Worm (Caenorhabditis elegans) whole organism, L2 larva: Measurements from ENCODE around the gene otpl-3.

Source experiments
- C34F6.9 ChIP-seq: fragments of 150-350 bp; optimal IDR thresholded peaks from 2 replicates; lab custom pipeline; 2014; ENCODE audit warnings: missing biosample characterization, missing genetic modification characterization
- F13H6.1 ChIP-seq: sonication (generic microtip); optimal IDR thresholded peaks from 2 replicates; lab custom pipeline; 2016; ENCODE audit warnings: missing genetic modification characterization, missing compliant biosample characterization
- R02D3.7 ChIP-seq: fragments of 150-350 bp; optimal IDR thresholded peaks from 2 replicates; lab custom pipeline; 2014; ENCODE audit warnings: missing biosample characterization, missing genetic modification characterization
- Y55F3AM.14 ChIP-seq: fragments of 200-800 bp; sonication (Bioruptor generic); optimal IDR thresholded peaks from 2 replicates; lab custom pipeline; 2018; ENCODE audit warnings: mild to moderate bottlenecking, missing genetic modification characterization, missing compliant biosample characterization
- ama-1 ChIP-seq: fragments of 150-350 bp; optimal IDR thresholded peaks from 2 replicates; lab custom pipeline; 2018; ENCODE audit warnings: inconsistent platforms
- blmp-1 ChIP-seq: sonication (generic microtip); optimal IDR thresholded peaks from 2 replicates; lab custom pipeline; 2017; ENCODE audit warnings: missing genetic modification characterization, mild to moderate bottlenecking, missing compliant biosample characterization, antibody characterized with exemption, moderate library complexity; ENCODE audit not compliant: insufficient read depth
- ceh-16 ChIP-seq: fragments of 150-350 bp; optimal IDR thresholded peaks from 2 replicates; lab custom pipeline; 2014; ENCODE audit warnings: missing biosample characterization, missing genetic modification characterization
- crh-2 ChIP-seq: sonication (generic microtip); optimal IDR thresholded peaks from 2 replicates; lab custom pipeline; 2017; ENCODE audit warnings: missing biosample characterization, missing genetic modification characterization
- dmd-4 ChIP-seq: sonication (generic microtip); optimal IDR thresholded peaks from 2 replicates; lab custom pipeline; 2017; ENCODE audit warnings: missing biosample characterization, missing genetic modification characterization
- egl-27 ChIP-seq: sonication (generic microtip); optimal IDR thresholded peaks from 3 replicates; lab custom pipeline; 2017; ENCODE audit warnings: missing biosample characterization, missing genetic modification reagents, missing genetic modification characterization
- fos-1 ChIP-seq: fragments of 150-350 bp; optimal IDR thresholded peaks from 2 replicates; lab custom pipeline; 2014; ENCODE audit warnings: missing biosample characterization, missing genetic modification characterization
- lin-11 ChIP-seq: fragments of 150-350 bp; sonication (generic microtip); optimal IDR thresholded peaks from 2 replicates; lab custom pipeline; 2014; ENCODE audit warnings: missing biosample characterization, missing genetic modification characterization, inconsistent platforms, mixed read lengths
- lin-39 ChIP-seq: fragments of 150-350 bp; optimal IDR thresholded peaks from 2 replicates; lab custom pipeline; 2014; ENCODE audit warnings: missing biosample characterization, missing genetic modification reagents, missing genetic modification characterization
- lsy-2 ChIP-seq, 2 experiments: fragments of 150-350 bp in 1 of 2; sonication (generic microtip) in 1 of 2; optimal IDR thresholded peaks; 2 replicates each; lab custom pipeline; 2014 to 2017; ENCODE audit warnings: missing biosample characterization in 2 of 2, missing genetic modification characterization in 2 of 2
- mab-5 ChIP-seq: fragments of 150-350 bp; optimal IDR thresholded peaks from 2 replicates; lab custom pipeline; 2014; ENCODE audit warnings: missing biosample characterization, missing genetic modification characterization
- mbf-1 ChIP-seq: sonication (generic microtip); optimal IDR thresholded peaks from 2 replicates; lab custom pipeline; 2017; ENCODE audit warnings: missing biosample characterization, missing genetic modification characterization
- mdl-1 ChIP-seq, 2 experiments: fragments of 150-350 bp in 1 of 2; sonication (generic microtip) in 1 of 2; optimal IDR thresholded peaks; 2 replicates each; lab custom pipeline; 2017; ENCODE audit warnings: missing biosample characterization in 2 of 2, missing genetic modification characterization in 2 of 2
- nhr-10 ChIP-seq: sonication (generic microtip); optimal IDR thresholded peaks from 2 replicates; lab custom pipeline; 2017; ENCODE audit warnings: missing biosample characterization, missing genetic modification characterization
- nhr-11 ChIP-seq: fragments of 150-350 bp; optimal IDR thresholded peaks from 2 replicates; lab custom pipeline; 2014; ENCODE audit warnings: missing biosample characterization, missing genetic modification characterization
- nhr-12 ChIP-seq: fragments of 150-350 bp; optimal IDR thresholded peaks from 2 replicates; lab custom pipeline; 2014; ENCODE audit warnings: missing biosample characterization, missing genetic modification characterization
- nhr-129 ChIP-seq: fragments of 150-350 bp; optimal IDR thresholded peaks from 2 replicates; lab custom pipeline; 2014; ENCODE audit warnings: missing biosample characterization, missing genetic modification characterization
- nhr-21 ChIP-seq: fragments of 150-350 bp; optimal IDR thresholded peaks from 2 replicates; lab custom pipeline; 2014; ENCODE audit warnings: missing biosample characterization, missing genetic modification characterization
- nhr-23 ChIP-seq: fragments of 150-350 bp; optimal IDR thresholded peaks from 2 replicates; lab custom pipeline; 2014; ENCODE audit warnings: missing biosample characterization, missing genetic modification reagents, missing genetic modification characterization
- nhr-237 ChIP-seq: fragments of 150-350 bp; optimal IDR thresholded peaks from 2 replicates; lab custom pipeline; 2014; ENCODE audit warnings: missing biosample characterization, missing genetic modification characterization
- nhr-6 ChIP-seq: fragments of 150-350 bp; optimal IDR thresholded peaks from 2 replicates; lab custom pipeline; 2014; ENCODE audit warnings: missing biosample characterization, missing genetic modification characterization
- peb-1 ChIP-seq: fragments of 150-350 bp; optimal IDR thresholded peaks from 2 replicates; lab custom pipeline; 2014; ENCODE audit warnings: missing biosample characterization, missing genetic modification characterization
- skn-1 ChIP-seq: sonication (generic microtip); optimal IDR thresholded peaks from 2 replicates; lab custom pipeline; 2017; ENCODE audit warnings: missing biosample characterization, missing genetic modification characterization
- sma-3 ChIP-seq: sonication (generic microtip); optimal IDR thresholded peaks from 2 replicates; lab custom pipeline; 2016; ENCODE audit warnings: missing genetic modification reagents, missing genetic modification characterization, missing compliant biosample characterization
- sma-9 ChIP-seq, 2 experiments: fragments of 150-350 bp in 1 of 2; sonication (generic microtip) in 1 of 2; optimal IDR thresholded peaks; 2 replicates each; lab custom pipeline; 2014 to 2016; ENCODE audit warnings: missing genetic modification characterization in 2 of 2, mild to moderate bottlenecking in 1 of 2, missing biosample characterization in 1 of 2, missing compliant biosample characterization in 1 of 2, missing genetic modification reagents in 1 of 2, moderate library complexity in 1 of 2
- snpc-4 ChIP-seq: fragments of 150-350 bp; optimal IDR thresholded peaks from 2 replicates; lab custom pipeline; 2014; ENCODE audit warnings: missing biosample characterization, missing genetic modification characterization
- unc-39 ChIP-seq: fragments of 150-350 bp; optimal IDR thresholded peaks from 2 replicates; lab custom pipeline; 2014; ENCODE audit warnings: missing biosample characterization, missing genetic modification characterization
- unc-55 ChIP-seq: fragments of 150-350 bp; sonication (generic microtip); optimal IDR thresholded peaks from 3 replicates; lab custom pipeline; 2014; ENCODE audit warnings: missing biosample characterization, missing genetic modification reagents, missing genetic modification characterization
- unc-62 ChIP-seq: fragments of 150-350 bp; optimal IDR thresholded peaks from 2 replicates; lab custom pipeline; 2014; ENCODE audit warnings: missing biosample characterization, missing genetic modification reagents, missing genetic modification characterization
- zag-1 ChIP-seq: fragments of 150-350 bp; optimal IDR thresholded peaks from 2 replicates; lab custom pipeline; 2014; ENCODE audit warnings: missing biosample characterization, missing genetic modification characterization

The otpl-3 gene

DNA sequence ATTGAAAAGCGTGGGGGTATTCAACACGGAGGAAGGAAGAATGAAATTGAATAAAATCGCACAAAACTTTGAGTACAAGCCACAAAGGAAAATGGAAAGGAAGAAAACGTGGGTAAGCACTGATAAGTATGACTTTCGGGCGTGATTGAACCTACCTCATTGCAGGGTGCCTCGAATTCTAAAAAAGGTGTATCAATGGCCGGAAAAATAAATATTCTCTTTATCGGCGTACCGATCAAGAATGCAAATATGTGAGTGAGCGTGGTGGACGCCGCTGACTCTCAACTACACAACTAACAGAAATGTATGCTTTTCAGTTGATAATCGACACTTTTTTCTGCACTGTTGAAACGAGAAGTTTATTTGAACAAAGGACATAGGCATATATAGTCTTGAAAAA lies at the start of gene otpl-3:
Gene otpl-3, minus strand, starts transcription at position 304 of the 400 bp plus-strand sequence.
- TF ChIP-seq unc-62 (GFP tag; lab: Kevin White, UChicago) (no peak), mbf-1 (tag; lab: Kevin White, UChicago) (no peak), F13H6.1 (tag; lab: Kevin White, UChicago) (peak; percentile 14), lin-39 (tag; lab: Kevin White, UChicago) (no peak), nhr-11 (no peak), unc-55 (GFP tag; lab: Kevin White, UChicago) (no peak), fos-1 (tag; lab: Kevin White, UChicago) (peak; percentile 71), nhr-10 (no peak), nhr-21 (tag; lab: Kevin White, UChicago) (no peak), sma-3 (GFP tag; lab: Kevin White, UChicago) (no peak), sma-9 (GFP tag; optimal IDR thresholded peaks at IDR 0.05; lab: Kevin White, UChicago) (peak; percentile 18), sma-9 (tag; optimal IDR thresholded peaks at IDR 0.05; lab: Kevin White, UChicago) (no peak), R02D3.7 (tag; lab: Kevin White, UChicago) (no peak)

- TF ChIP-seq crh-2 (tag; lab: Kevin White, UChicago) (peak; percentile 27), zag-1 (tag; lab: Kevin White, UChicago) (peak; percentile 29), nhr-6 (no peak), mab-5 (tag; lab: Kevin White, UChicago) (peak; percentile 45), C34F6.9 (tag; lab: Kevin White, UChicago) (peak; percentile 34), unc-55 (GFP tag; lab: Kevin White, UChicago) (peak; percentile 52), nhr-129 (tag; lab: Kevin White, UChicago) (peak; percentile 33), lin-11 (tag; lab: Kevin White, UChicago) (no peak), snpc-4 (tag; lab: Kevin White, UChicago) (no peak), lsy-2 (tag; optimal IDR thresholded peaks at IDR 0.05; lab: Kevin White, UChicago) (peak in 1 of 2 experiments; percentile 4)
Observed at ce11 chrX:6971301-6971700, 46.7 kb upstream of the otpl-3 start.

DNA sequence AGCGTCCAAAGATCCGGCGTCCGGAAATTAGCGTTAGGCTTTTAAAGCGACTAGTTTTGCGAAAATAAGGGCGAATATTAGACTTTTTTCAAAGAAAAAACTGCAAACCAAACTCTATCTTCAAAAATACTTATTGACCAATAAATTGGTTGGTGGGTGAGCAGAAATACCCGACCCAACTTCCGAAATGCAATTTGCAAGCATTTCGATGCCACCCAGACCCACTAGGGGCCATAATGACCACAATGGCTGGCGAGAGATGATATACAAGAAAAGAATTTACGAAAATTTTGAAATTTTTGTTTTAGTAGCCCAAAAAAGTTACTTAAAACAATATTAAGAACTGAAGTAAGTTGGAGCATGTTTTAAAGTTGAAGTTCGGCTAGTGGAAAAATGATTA lies 45.6 kb upstream of the otpl-3 start:
- TF ChIP-seq F13H6.1 (tag; lab: Kevin White, UChicago) (no peak), nhr-21 (tag; lab: Kevin White, UChicago) (no peak), sma-3 (GFP tag; lab: Kevin White, UChicago) (no peak), sma-9 (GFP tag; optimal IDR thresholded peaks at IDR 0.05; lab: Kevin White, UChicago) (no peak), sma-9 (tag; optimal IDR thresholded peaks at IDR 0.05; lab: Kevin White, UChicago) (no peak), ama-1 (lab: Kevin White, UChicago) (no peak), Y55F3AM.14 (GFP tag; lab: Kevin White, UChicago) (no peak), mdl-1 (tag; optimal IDR thresholded peaks at IDR 0.05; lab: Kevin White, UChicago) (no peak), dmd-4 (tag; lab: Kevin White, UChicago) (no peak), egl-27 (tag; lab: Kevin White, UChicago) (no peak), nhr-12 (tag; lab: Kevin White, UChicago) (no peak), nhr-10 (no peak), ceh-16 (no peak), nhr-237 (tag; lab: Kevin White, UChicago) (no peak), skn-1 (tag; lab: Kevin White, UChicago) (no peak), lin-39 (tag; lab: Kevin White, UChicago) (no peak), lin-11 (tag; lab: Kevin White, UChicago) (no peak)
- TF ChIP-seq, all 48 proteins: peak for 0

- no peak for TF ChIP-seq egl-27 (tag; lab: Kevin White, UChicago)
- no peak for TF ChIP-seq unc-62 (GFP tag; lab: Kevin White, UChicago)
- no peak for TF ChIP-seq nhr-12 (tag; lab: Kevin White, UChicago)
- TF ChIP-seq C34F6.9 (tag; lab: Kevin White, UChicago): no peak
- no peak for TF ChIP-seq peb-1 (tag; lab: Kevin White, UChicago)
- no peak for TF ChIP-seq unc-39
- no peak for TF ChIP-seq mab-5 (tag; lab: Kevin White, UChicago)
Observed at ce11 chrX:6968553-6968952, 44.0 kb upstream of the otpl-3 start.

- TF ChIP-seq dmd-4 (tag; lab: Kevin White, UChicago) (no peak), nhr-23 (no peak), mab-5 (tag; lab: Kevin White, UChicago) (no peak), peb-1 (tag; lab: Kevin White, UChicago) (no peak), nhr-129 (tag; lab: Kevin White, UChicago) (no peak), nhr-11 (no peak), crh-2 (tag; lab: Kevin White, UChicago) (no peak), sma-9 (GFP tag; optimal IDR thresholded peaks at IDR 0.05; lab: Kevin White, UChicago) (no peak), sma-9 (tag; optimal IDR thresholded peaks at IDR 0.05; lab: Kevin White, UChicago) (no peak), blmp-1 (no peak), nhr-10 (no peak)
- TF ChIP-seq, all 48 proteins: peak for 0
Observed at ce11 chrX:6967057-6967456, 42.5 kb upstream of the otpl-3 start, which contains the start of gene F01E11.3. Gene F01E11.3 (plus strand): TSS chrX:6967357.
